Fruit fly (Drosophila melanogaster) whole organism: ENCODE results near the gene Hydr2.

ENCODE experiments used
- CG8478 ChIP-seq: fragments of >200 bp; optimal IDR thresholded peaks from 2 replicates; lab custom pipeline; 2018; ENCODE audit warnings: inconsistent platforms
- psq ChIP-seq: fragments of >200 bp; optimal IDR thresholded peaks from 2 replicates; lab custom pipeline; 2017
- usp ChIP-seq: fragments of >200 bp; optimal IDR thresholded peaks from 2 replicates; lab custom pipeline; 2017; ENCODE audit warnings: missing biosample characterization, missing genetic modification characterization, mixed read lengths

- TF ChIP-seq psq (lab: Kevin White, UChicago) (no peak), CG8478 (lab: Kevin White, UChicago) (no peak), usp (GFP tag; lab: Kevin White, UChicago) (no peak)
Observed at dm6 chr2L:3123562-3124345, 39.7 kb upstream of the Hydr2 start.
